Worm (Caenorhabditis elegans): Measurements from ENCODE around the gene F31F7.1.

F31F7.1 gene

DNA sequence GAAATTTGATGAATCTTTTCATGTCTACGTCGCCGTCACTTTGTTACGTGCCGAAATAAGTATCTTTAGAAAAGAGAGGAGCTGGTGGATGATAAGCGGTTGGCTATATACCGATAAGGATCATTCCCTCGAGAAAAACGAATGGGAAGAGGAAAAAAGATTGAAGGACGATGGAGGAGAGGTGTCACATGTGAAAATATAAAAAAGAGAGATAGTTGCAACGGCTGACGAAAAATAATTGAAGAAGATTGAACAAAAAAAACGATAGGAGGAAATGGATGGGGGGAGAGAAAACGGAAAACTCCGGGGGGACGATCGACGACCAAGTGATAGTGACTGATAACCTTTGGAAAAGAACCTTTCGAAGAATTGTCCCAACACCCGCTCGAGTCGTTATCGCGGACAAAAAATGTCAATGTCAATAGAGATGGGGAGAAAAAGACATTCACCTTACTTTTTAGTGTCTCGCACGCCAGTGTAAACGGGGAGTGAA, 46.7 kb upstream of the F31F7.1 start:
- TF ChIP-seq pha-4 (tag; optimal IDR thresholded peaks at IDR 0.05), result no peak
- TF ChIP-seq dpl-1 (GFP tag; optimal IDR thresholded peaks at IDR 0.05), result no peak
- no peak for TF ChIP-seq lag-1 (GFP tag; IDR thresholded peaks at IDR 0.05)
- no peak for TF ChIP-seq die-1 (tag; optimal IDR thresholded peaks at IDR 0.05)
- TF ChIP-seq ceh-100 (GFP tag; IDR thresholded peaks at IDR 0.05), result no peak
- TF ChIP-seq T26A5.8 (tag; optimal IDR thresholded peaks at IDR 0.05), result no peak
- peak; percentile 62; the same call in 1 of the 2 replicates for TF ChIP-seq B0336.3 (GFP tag; IDR thresholded peaks at IDR 0.05)
- TF ChIP-seq hsf-1 (GFP tag; IDR thresholded peaks at IDR 0.05), result no peak
- TF ChIP-seq nhr-90 (tag; optimal IDR thresholded peaks at IDR 0.05), result peak; percentile 66
- peak; percentile 53 for TF ChIP-seq ztf-26 (tag; optimal IDR thresholded peaks at IDR 0.05)
- peak; percentile 78 for TF ChIP-seq F22D6.2 (tag; optimal IDR thresholded peaks at IDR 0.05)
- no peak for TF ChIP-seq snpc-1.1 (tag; optimal IDR thresholded peaks at IDR 0.05; ENCODE audit: insufficient read depth)
- no peak for TF ChIP-seq F37B4.10 (GFP tag; IDR thresholded peaks at IDR 0.05)
- TF ChIP-seq lir-1 (GFP tag; conservative IDR thresholded peaks at IDR 0.05), result 0 out of 2 replicates have a peak, but pooled peaks have one; percentile 32
- no peak for TF ChIP-seq mcd-1 (GFP tag; IDR thresholded peaks at IDR 0.05)
- TF ChIP-seq K11D2.4 (GFP tag; IDR thresholded peaks at IDR 0.05), result peak; percentile 53
- TF ChIP-seq gei-17 (GFP tag; optimal IDR thresholded peaks at IDR 0.05), result peak; percentile 3
- TF ChIP-seq tbp1 (GFP tag; optimal IDR thresholded peaks at IDR 0.05), result peak; percentile 39
- no peak for TF ChIP-seq snpc-4 (GFP tag; optimal IDR thresholded peaks at IDR 0.05)
- TF ChIP-seq snpc-4 (tag; optimal IDR thresholded peaks at IDR 0.05), result peak in 3 of 4 experiments; percentile 35 to 54 (median 53)
- no peak for TF ChIP-seq F57C9.4 (tag; optimal IDR thresholded peaks at IDR 0.05)
- TF ChIP-seq cebp-1 (GFP tag; IDR thresholded peaks at IDR 0.05), result no peak
- TF ChIP-seq cebp-1 (tag; optimal IDR thresholded peaks at IDR 0.05), result peak; percentile 67
- TF ChIP-seq mxl-1 (tag; optimal IDR thresholded peaks at IDR 0.05), result no peak
- TF ChIP-seq lin-40 (tag; optimal IDR thresholded peaks at IDR 0.05), result peak; percentile 80
- TF ChIP-seq C17E4.6 (GFP tag; IDR thresholded peaks at IDR 0.05), result no peak
- no peak for TF ChIP-seq Y53F4B.3 (GFP tag; IDR thresholded peaks at IDR 0.05)
- TF ChIP-seq let-526 (GFP tag; IDR thresholded peaks at IDR 0.05), result no peak
- peak; percentile 87 for TF ChIP-seq atf-7 (tag; optimal IDR thresholded peaks at IDR 0.05)
- peak; percentile 63 for TF ChIP-seq zfh-2 (GFP tag; conservative IDR thresholded peaks at IDR 0.05)
- TF ChIP-seq xnd-1 (tag; optimal IDR thresholded peaks at IDR 0.05), result no peak
- TF ChIP-seq madf-3 (GFP tag; IDR thresholded peaks at IDR 0.05), result no peak
- no peak; the same call in 1 of the 2 replicates for TF ChIP-seq dox-1 (GFP tag; IDR thresholded peaks at IDR 0.05)
- no peak for TF ChIP-seq ccch-3 (GFP tag; optimal IDR thresholded peaks at IDR 0.05)
- no peak for TF ChIP-seq rpc-1 (optimal IDR thresholded peaks at IDR 0.05)
- TF ChIP-seq rpc-1 (tag; optimal IDR thresholded peaks at IDR 0.05), result no peak
- no peak for TF ChIP-seq madf-8 (GFP tag; conservative IDR thresholded peaks at IDR 0.05)
- peak; percentile 83 for TF ChIP-seq somi-1 (GFP tag; optimal IDR thresholded peaks at IDR 0.05)
- TF ChIP-seq lsl-1 (GFP tag; optimal IDR thresholded peaks at IDR 0.05), result peak; percentile 11
- TF ChIP-seq madf-10 (tag; optimal IDR thresholded peaks at IDR 0.05), result peak; percentile 97
- TF ChIP-seq lsy-27 (tag; optimal IDR thresholded peaks at IDR 0.05; ENCODE audit: borderline replicate concordance, insufficient read depth), result peak; percentile 38
- no peak for TF ChIP-seq B0035.1 (tag; optimal IDR thresholded peaks at IDR 0.05)
- TF ChIP-seq pbrm-1 (GFP tag; IDR thresholded peaks at IDR 0.05), result peak; percentile 21; the same call in 1 of the 2 replicates
- no peak for TF ChIP-seq nhr-120 (GFP tag; IDR thresholded peaks at IDR 0.05)
- peak; percentile 1 for TF ChIP-seq ztf-18 (tag; optimal IDR thresholded peaks at IDR 0.05)
- no peak for TF ChIP-seq nfya-1 (tag; optimal IDR thresholded peaks at IDR 0.05; ENCODE audit: borderline replicate concordance, insufficient read depth)
- TF ChIP-seq K12H6.12 (tag; optimal IDR thresholded peaks at IDR 0.05), result no peak
- no peak for TF ChIP-seq ets-4 (GFP tag; optimal IDR thresholded peaks at IDR 0.05)
- TF ChIP-seq tlf-1 (GFP tag; optimal IDR thresholded peaks at IDR 0.05), result no peak
- no peak for TF ChIP-seq aptf-3 (GFP tag; IDR thresholded peaks at IDR 0.05)

Data from whole organism, young adult.